Worm (Caenorhabditis elegans): Measurements from ENCODE around the gene H18N23.2.

The H18N23.2 gene

ce11 chrX:17609948-17610347 lies 30.7 kb downstream of the H18N23.2 start, which contains the start of gene C16H3.3:
Gene C16H3.3 (minus strand): TSS chrX:17610048.
- TF ChIP-seq nhr-23 (tag; optimal IDR thresholded peaks at IDR 0.05): no peak
- no peak for TF ChIP-seq zag-1 (tag; optimal IDR thresholded peaks at IDR 0.05)
- TF ChIP-seq ceh-16 (tag; optimal IDR thresholded peaks at IDR 0.05): no peak
- no peak for TF ChIP-seq crh-2 (tag; optimal IDR thresholded peaks at IDR 0.05)
- no peak for TF ChIP-seq nhr-77 (tag; optimal IDR thresholded peaks at IDR 0.05)
- TF ChIP-seq dmd-4 (tag; optimal IDR thresholded peaks at IDR 0.05): no peak
- no peak for TF ChIP-seq egl-27 (tag; optimal IDR thresholded peaks at IDR 0.05)
- TF ChIP-seq unc-62 (GFP tag; optimal IDR thresholded peaks at IDR 0.05): no peak
- TF ChIP-seq nhr-11 (tag; optimal IDR thresholded peaks at IDR 0.05): no peak
- TF ChIP-seq unc-55 (GFP tag; optimal IDR thresholded peaks at IDR 0.05): no peak
- no peak for TF ChIP-seq aly-2 (tag; optimal IDR thresholded peaks at IDR 0.05)
- no peak for TF ChIP-seq sma-3 (GFP tag; optimal IDR thresholded peaks at IDR 0.05)
- TF ChIP-seq C34F6.9 (tag; optimal IDR thresholded peaks at IDR 0.05): no peak
- TF ChIP-seq ztf-1 (GFP tag; conservative IDR thresholded peaks at IDR 0.05): no peak
- TF ChIP-seq nhr-12 (tag; optimal IDR thresholded peaks at IDR 0.05): no peak
- no peak for TF ChIP-seq gmeb-1 (tag; optimal IDR thresholded peaks at IDR 0.05)
- TF ChIP-seq ztf-11 (tag; optimal IDR thresholded peaks at IDR 0.05): no peak
- TF ChIP-seq nhr-10 (tag; optimal IDR thresholded peaks at IDR 0.05): no peak

- TF ChIP-seq ZK546.5 (tag; optimal IDR thresholded peaks at IDR 0.05) (no peak), lin-39 (tag; optimal IDR thresholded peaks at IDR 0.05) (no peak), elt-1 (tag; optimal IDR thresholded peaks at IDR 0.05) (no peak), ztf-11 (tag; optimal IDR thresholded peaks at IDR 0.05) (no peak), zag-1 (tag; optimal IDR thresholded peaks at IDR 0.05) (no peak), unc-62 (GFP tag; optimal IDR thresholded peaks at IDR 0.05) (no peak), gmeb-1 (tag; optimal IDR thresholded peaks at IDR 0.05) (peak; percentile 17), fos-1 (tag; optimal IDR thresholded peaks at IDR 0.05) (peak; percentile 81), crh-2 (tag; optimal IDR thresholded peaks at IDR 0.05) (peak; percentile 22), nhr-12 (tag; optimal IDR thresholded peaks at IDR 0.05) (no peak), R02D3.7 (tag; optimal IDR thresholded peaks at IDR 0.05) (no peak), mbf-1 (tag; optimal IDR thresholded peaks at IDR 0.05) (no peak), sma-9 (GFP tag; optimal IDR thresholded peaks at IDR 0.05) (peak; percentile 41), sma-9 (tag; optimal IDR thresholded peaks at IDR 0.05) (no peak), skn-1 (tag; optimal IDR thresholded peaks at IDR 0.05) (peak; percentile 0)
Measured at ce11 chrX:17601345-17601744, 39.3 kb downstream of the H18N23.2 start.

ce11 chrX:17600139-17600538 lies 40.5 kb downstream of the H18N23.2 start, which contains the start of gene lec-9:
Gene lec-9 (plus strand): TSS chrX:17600487.
- TF ChIP-seq ceh-16 (tag; optimal IDR thresholded peaks at IDR 0.05): no peak
- no peak for TF ChIP-seq nhr-21 (tag; optimal IDR thresholded peaks at IDR 0.05)
- TF ChIP-seq mbf-1 (tag; optimal IDR thresholded peaks at IDR 0.05): no peak
- no peak for TF ChIP-seq nhr-25 (tag; optimal IDR thresholded peaks at IDR 0.05)
- peak; percentile 79 for TF ChIP-seq sma-9 (GFP tag; optimal IDR thresholded peaks at IDR 0.05)
- TF ChIP-seq sma-9 (tag; optimal IDR thresholded peaks at IDR 0.05): no peak
- TF ChIP-seq elt-1 (tag; optimal IDR thresholded peaks at IDR 0.05): no peak
- no peak for TF ChIP-seq ama-1 (optimal IDR thresholded peaks at IDR 0.05)
- peak; percentile 87 for TF ChIP-seq crh-2 (tag; optimal IDR thresholded peaks at IDR 0.05)
- TF ChIP-seq lin-39 (tag; optimal IDR thresholded peaks at IDR 0.05): no peak
- TF ChIP-seq unc-39 (tag; optimal IDR thresholded peaks at IDR 0.05): no peak
- no peak for TF ChIP-seq C34F6.9 (tag; optimal IDR thresholded peaks at IDR 0.05)
- peak; percentile 94 for TF ChIP-seq fos-1 (tag; optimal IDR thresholded peaks at IDR 0.05)
- no peak for TF ChIP-seq ceh-82 (tag; optimal IDR thresholded peaks at IDR 0.05)
- no peak for TF ChIP-seq zag-1 (tag; optimal IDR thresholded peaks at IDR 0.05)
- no peak for TF ChIP-seq dmd-4 (tag; optimal IDR thresholded peaks at IDR 0.05)
- peak; percentile 24 for TF ChIP-seq skn-1 (tag; optimal IDR thresholded peaks at IDR 0.05)
- TF ChIP-seq ztf-4 (tag; optimal IDR thresholded peaks at IDR 0.05): no peak
- TF ChIP-seq egl-27 (tag; optimal IDR thresholded peaks at IDR 0.05): no peak
- TF ChIP-seq lsy-2 (tag; optimal IDR thresholded peaks at IDR 0.05): no peak
- no peak for TF ChIP-seq nhr-6 (tag; optimal IDR thresholded peaks at IDR 0.05)
- TF ChIP-seq unc-55 (GFP tag; optimal IDR thresholded peaks at IDR 0.05): no peak
- TF ChIP-seq alr-1 (tag; optimal IDR thresholded peaks at IDR 0.05): no peak
- no peak for TF ChIP-seq ztf-1 (GFP tag; conservative IDR thresholded peaks at IDR 0.05)
- TF ChIP-seq ZK546.5 (tag; optimal IDR thresholded peaks at IDR 0.05): no peak
- no peak for TF ChIP-seq elt-3 (tag; optimal IDR thresholded peaks at IDR 0.05)
- TF ChIP-seq nhr-77 (tag; optimal IDR thresholded peaks at IDR 0.05): no peak
- TF ChIP-seq ztf-11 (tag; optimal IDR thresholded peaks at IDR 0.05): no peak
- TF ChIP-seq nhr-23 (tag; optimal IDR thresholded peaks at IDR 0.05): no peak
- no peak for TF ChIP-seq sma-3 (GFP tag; optimal IDR thresholded peaks at IDR 0.05)
- TF ChIP-seq F13H6.1 (tag; optimal IDR thresholded peaks at IDR 0.05): peak; percentile 57
- peak; percentile 36 for TF ChIP-seq gmeb-1 (tag; optimal IDR thresholded peaks at IDR 0.05)

Measured in whole organism, L2 larva.